Fruit fly (Drosophila melanogaster) Kc167 (cell line): ENCODE results near the gene dbf.

ENCODE experiments used
- Myc ChIP-seq: fragments of >200 bp; optimal IDR thresholded peaks from 2 replicates; lab custom pipeline; 2017; ENCODE audit warnings: missing external identifiers
- psq ChIP-seq: fragments of >200 bp; optimal IDR thresholded peaks from 2 replicates; lab custom pipeline; 2017; ENCODE audit warnings: missing external identifiers
- ttk ChIP-seq: sonication (Bioruptor generic); optimal IDR thresholded peaks from 2 replicates; lab custom pipeline; 2017; ENCODE audit warnings: missing external identifiers

DNA sequence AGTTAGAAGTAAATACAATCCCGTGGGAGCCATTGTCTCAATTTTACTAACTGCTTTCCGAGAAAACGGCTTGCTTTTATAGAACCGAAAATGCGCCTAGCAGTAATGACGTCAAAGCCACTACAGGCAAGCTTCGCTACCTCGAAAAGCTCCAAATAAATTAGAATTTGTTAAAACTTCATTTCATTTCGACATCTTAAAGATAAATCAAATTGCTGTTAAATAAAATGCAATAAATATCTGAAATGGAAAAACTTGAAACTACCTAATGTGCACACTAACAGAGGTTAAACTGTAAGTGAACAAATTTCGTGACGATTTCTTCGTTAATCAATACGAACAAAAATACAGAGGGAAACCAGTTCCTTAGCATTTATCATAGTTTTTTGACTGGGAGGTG, 46.6 kb downstream of the dbf start, which contains the start of gene CG7300:
- TF ChIP-seq ttk (lab: Kevin White, UChicago) (no peak), Myc (lab: Kevin White, UChicago) (no peak), psq (no peak)
